Fruit fly (Drosophila melanogaster): Measurements from ENCODE around the gene CG34287.

Gene CG34287

DNA sequence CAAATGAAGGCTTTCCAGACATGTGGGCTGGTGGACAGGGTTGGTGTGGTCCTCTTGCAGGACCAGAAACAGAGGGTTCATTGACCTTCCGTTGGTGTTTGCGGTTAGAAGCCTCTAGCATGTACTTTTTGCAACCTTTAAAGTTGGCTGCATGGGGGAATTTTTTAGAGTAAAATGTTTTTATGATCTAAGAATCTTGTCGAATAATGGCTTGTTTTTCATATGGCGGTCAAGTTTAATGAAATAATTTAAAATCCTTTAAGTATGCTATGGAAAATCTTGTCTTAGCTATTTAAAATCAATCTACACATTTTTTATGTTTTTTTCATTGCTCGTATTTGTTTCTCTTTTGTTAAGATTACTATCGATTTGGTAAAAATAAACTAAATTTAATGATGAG lies 23.4 kb upstream of the CG34287 start, which contains the start of gene glob3:
Gene glob3 (plus strand): TSS at position 301 of the 400 bp plus-strand sequence.
- TF ChIP-seq fru (GFP tag; optimal IDR thresholded peaks at IDR 0.05) (no peak), CrebA (GFP tag; optimal IDR thresholded peaks at IDR 0.05; ENCODE audit: borderline replicate concordance) (no peak), OdsH (GFP tag; optimal IDR thresholded peaks at IDR 0.05) (no peak), HLH106 (tag; optimal IDR thresholded peaks at IDR 0.05) (no peak), Abd-B (GFP tag; optimal IDR thresholded peaks at IDR 0.05) (no peak), psq (GFP tag; optimal IDR thresholded peaks at IDR 0.05) (no peak), Myc (optimal IDR thresholded peaks at IDR 0.05) (no peak), h (GFP tag; optimal IDR thresholded peaks at IDR 0.05) (no peak), CG9705 (GFP tag; optimal IDR thresholded peaks at IDR 0.05) (no peak), dsf (GFP tag; optimal IDR thresholded peaks at IDR 0.05; ENCODE audit: borderline replicate concordance) (no peak), Mio (GFP tag; optimal IDR thresholded peaks at IDR 0.05) (no peak), Vsx2 (GFP tag; optimal IDR thresholded peaks at IDR 0.05; ENCODE audit: partially characterized antibody) (no peak), Dfd (GFP tag; optimal IDR thresholded peaks at IDR 0.05) (no peak)

DNA sequence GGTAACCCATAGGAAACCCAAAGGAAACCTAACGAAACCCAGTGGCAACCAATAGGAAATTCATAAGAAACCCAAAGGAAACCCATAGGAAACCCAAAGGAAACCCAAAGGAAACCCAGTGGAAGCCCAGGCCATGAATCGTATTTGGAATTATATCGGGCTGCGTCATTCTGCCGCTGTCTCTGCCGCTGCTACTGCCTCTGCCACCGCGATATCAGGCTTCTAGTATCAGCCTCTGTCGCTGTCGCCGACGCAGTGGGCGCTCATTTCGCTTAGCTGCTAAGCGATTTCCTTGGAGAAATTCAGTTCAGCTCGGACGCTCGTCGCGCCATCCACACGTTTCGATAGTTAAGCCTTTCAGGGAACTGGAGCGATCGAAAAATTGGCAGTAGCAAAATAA lies 21.8 kb upstream of the CG34287 start, which contains the start of gene CG1208:
Gene CG1208 (plus strand): TSS at position 301 of the 400 bp plus-strand sequence.
- TF ChIP-seq sv (GFP tag; optimal IDR thresholded peaks at IDR 0.05): no peak
- no peak for TF ChIP-seq HLH106 (tag; optimal IDR thresholded peaks at IDR 0.05)
- TF ChIP-seq Hnf4 (GFP tag; optimal IDR thresholded peaks at IDR 0.05): no peak
- no peak for TF ChIP-seq pan (optimal IDR thresholded peaks at IDR 0.05)
- TF ChIP-seq fru (GFP tag; optimal IDR thresholded peaks at IDR 0.05): no peak
- TF ChIP-seq jim (GFP tag; optimal IDR thresholded peaks at IDR 0.05): no peak
- TF ChIP-seq Abd-B (GFP tag; optimal IDR thresholded peaks at IDR 0.05): no peak
- TF ChIP-seq usp (GFP tag; optimal IDR thresholded peaks at IDR 0.05): no peak
- no peak for TF ChIP-seq Mio (GFP tag; optimal IDR thresholded peaks at IDR 0.05)
- no peak for TF ChIP-seq dl (GFP tag; optimal IDR thresholded peaks at IDR 0.05; ENCODE audit: insufficient read depth in 1 of 2, partially characterized antibody in 2 of 2)
- TF ChIP-seq br (GFP tag; optimal IDR thresholded peaks at IDR 0.05): no peak

DNA sequence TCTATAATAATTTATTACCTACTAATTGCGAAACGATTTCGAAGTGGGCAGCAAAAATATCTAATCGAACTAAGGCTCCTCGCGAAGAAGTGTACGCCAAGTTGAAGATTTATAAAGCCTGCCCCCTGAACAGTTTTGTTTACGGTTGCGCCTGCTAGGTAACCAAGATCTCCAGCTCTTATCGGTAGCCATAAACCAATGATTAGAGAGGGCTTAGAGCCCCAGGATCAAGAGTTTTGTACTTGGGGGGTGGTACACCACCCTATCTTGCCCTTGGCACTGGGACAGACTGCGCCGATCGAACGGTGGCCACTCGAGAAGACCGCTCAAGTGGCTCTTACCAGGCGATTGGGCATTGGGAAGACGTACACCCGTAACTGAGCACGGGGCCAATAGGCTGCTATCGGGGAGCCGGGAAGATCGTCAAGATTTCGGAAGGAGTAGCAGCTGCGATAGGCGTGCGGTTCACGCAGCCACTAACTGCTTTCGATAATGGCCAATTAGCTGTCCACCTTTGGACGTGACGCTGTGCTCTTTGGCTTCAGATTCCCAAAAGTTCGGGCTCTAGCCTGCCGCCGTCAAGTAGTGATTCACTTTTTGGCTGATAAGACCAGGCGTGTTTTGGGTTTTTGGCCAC lies 20.7 kb upstream of the CG34287 start:
- TF ChIP-seq Myc (optimal IDR thresholded peaks at IDR 0.05) (no peak), Hr83 (GFP tag; optimal IDR thresholded peaks at IDR 0.05; ENCODE audit: poor library complexity, severe bottlenecking) (no peak), ey (GFP tag; optimal IDR thresholded peaks at IDR 0.05) (no peak), h (GFP tag; optimal IDR thresholded peaks at IDR 0.05) (no peak), Dfd (GFP tag; optimal IDR thresholded peaks at IDR 0.05) (no peak), CG9705 (GFP tag; optimal IDR thresholded peaks at IDR 0.05) (no peak), fru (GFP tag; optimal IDR thresholded peaks at IDR 0.05) (no peak), Jra (GFP tag; optimal IDR thresholded peaks at IDR 0.05) (no peak), jim (GFP tag; optimal IDR thresholded peaks at IDR 0.05) (no peak)

DNA sequence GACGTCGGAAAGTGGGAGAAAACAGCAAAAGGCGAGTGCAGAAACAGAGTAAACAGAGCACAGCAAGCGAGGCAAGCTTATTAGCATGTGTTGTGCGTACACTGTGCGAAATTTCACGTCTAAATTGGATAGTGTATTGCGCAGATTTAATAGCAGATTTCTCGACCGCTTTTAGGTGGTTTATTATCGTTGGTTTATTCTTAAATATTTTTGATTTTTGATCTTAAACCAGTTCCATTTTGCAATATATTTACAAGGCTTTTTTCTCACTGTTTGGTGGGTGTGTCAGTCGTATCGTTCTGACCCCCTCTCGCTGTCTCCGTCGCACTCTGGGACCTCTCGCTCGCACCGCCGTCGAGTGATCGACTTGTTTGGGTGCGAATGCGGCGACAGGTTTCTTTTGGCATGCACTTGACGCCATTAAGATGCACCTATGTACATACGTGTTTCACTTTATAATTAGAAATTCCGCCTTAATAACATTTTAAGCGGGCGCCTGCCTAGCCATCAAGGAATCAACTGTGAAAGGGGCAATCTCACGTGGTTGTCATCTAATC lies 19.1 kb upstream of the CG34287 start:
- TF ChIP-seq dl (GFP tag; optimal IDR thresholded peaks at IDR 0.05; ENCODE audit: insufficient read depth in 1 of 2, partially characterized antibody in 2 of 2) (no peak), N (GFP tag; optimal IDR thresholded peaks at IDR 0.05) (no peak), Mio (GFP tag; optimal IDR thresholded peaks at IDR 0.05) (no peak), Dif (GFP tag; optimal IDR thresholded peaks at IDR 0.05; ENCODE audit: partially characterized antibody) (no peak), rgr (GFP tag; optimal IDR thresholded peaks at IDR 0.05) (peak; percentile 73), CrebA (GFP tag; optimal IDR thresholded peaks at IDR 0.05; ENCODE audit: borderline replicate concordance) (no peak), jim (GFP tag; optimal IDR thresholded peaks at IDR 0.05) (no peak), GATAd (GFP tag; optimal IDR thresholded peaks at IDR 0.05) (peak; percentile 22), Vsx2 (GFP tag; optimal IDR thresholded peaks at IDR 0.05; ENCODE audit: partially characterized antibody) (no peak), Abd-B (GFP tag; optimal IDR thresholded peaks at IDR 0.05) (no peak), OdsH (GFP tag; optimal IDR thresholded peaks at IDR 0.05) (peak; percentile 72), Hr83 (GFP tag; optimal IDR thresholded peaks at IDR 0.05; ENCODE audit: poor library complexity, severe bottlenecking) (no peak), fru (GFP tag; optimal IDR thresholded peaks at IDR 0.05) (peak; percentile 80), sv (GFP tag; optimal IDR thresholded peaks at IDR 0.05) (no peak), Hnf4 (GFP tag; optimal IDR thresholded peaks at IDR 0.05) (peak; percentile 74), Jra (GFP tag; optimal IDR thresholded peaks at IDR 0.05) (peak; percentile 35), Hr78 (GFP tag; optimal IDR thresholded peaks at IDR 0.05) (no peak), brk (GFP tag; optimal IDR thresholded peaks at IDR 0.05) (no peak), usp (GFP tag; optimal IDR thresholded peaks at IDR 0.05) (no peak), dsf (GFP tag; optimal IDR thresholded peaks at IDR 0.05; ENCODE audit: borderline replicate concordance) (no peak), dmrt93B (GFP tag; optimal IDR thresholded peaks at IDR 0.05) (peak; percentile 62), psq (GFP tag; optimal IDR thresholded peaks at IDR 0.05) (peak; percentile 78), Myc (optimal IDR thresholded peaks at IDR 0.05) (no peak), CG9705 (GFP tag; optimal IDR thresholded peaks at IDR 0.05) (no peak), sage (GFP tag; optimal IDR thresholded peaks at IDR 0.05) (peak; percentile 39), tai (GFP tag; optimal IDR thresholded peaks at IDR 0.05) (peak; percentile 68), HLH106 (tag; optimal IDR thresholded peaks at IDR 0.05) (peak; percentile 69), foxo (GFP tag; optimal IDR thresholded peaks at IDR 0.05) (peak in 1 of 2 experiments; percentile 82), Sp1 (GFP tag; optimal IDR thresholded peaks at IDR 0.05) (peak; percentile 59), woc (GFP tag; optimal IDR thresholded peaks at IDR 0.05) (peak; percentile 51), Dfd (GFP tag; optimal IDR thresholded peaks at IDR 0.05) (no peak), h (GFP tag; optimal IDR thresholded peaks at IDR 0.05) (peak; percentile 84), ey (GFP tag; optimal IDR thresholded peaks at IDR 0.05) (peak; percentile 87), CG32264 (GFP tag; optimal IDR thresholded peaks at IDR 0.05) (peak; percentile 58), lola (GFP tag; optimal IDR thresholded peaks at IDR 0.05) (no peak)

Measured in whole organism, wandering third instar larva.